Worm (Caenorhabditis elegans): ENCODE results near the gene srx-33.

DNA sequence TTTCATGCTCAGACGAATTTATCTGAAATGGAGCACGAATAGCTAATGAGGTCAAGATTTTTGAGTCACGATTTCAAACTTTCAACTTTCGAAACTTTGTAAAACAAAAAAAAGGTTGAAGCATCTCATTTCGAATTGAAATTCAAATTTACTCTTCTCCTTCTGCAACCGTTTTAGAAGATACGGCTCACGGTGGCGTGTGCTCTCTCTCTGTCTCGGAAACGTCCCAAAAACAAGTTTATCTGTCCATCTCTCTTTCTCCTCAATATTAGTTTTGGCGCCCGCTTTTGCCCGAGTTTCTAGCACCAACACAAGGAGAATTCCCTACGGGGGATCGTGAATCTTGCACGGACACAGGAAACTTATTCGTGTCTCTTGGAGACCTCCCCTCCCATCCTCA lies 8.3 kb downstream of the srx-33 start:
- TF ChIP-seq ztf-29 (GFP tag; IDR thresholded peaks at IDR 0.05), result no peak
- TF ChIP-seq flt-1 (GFP tag; IDR thresholded peaks at IDR 0.05), result no peak
- no peak for TF ChIP-seq ztf-23 (GFP tag; IDR thresholded peaks at IDR 0.05)
- no peak for TF ChIP-seq tab-1 (GFP tag; IDR thresholded peaks at IDR 0.05)

Data from whole organism, midembryonic.